Worm (Caenorhabditis elegans) whole organism, early embryonic: ENCODE measurements around the gene set-26.
"Not testable (repeated sequence)": the region's sequence is repeated elsewhere in the genome, so short reads cannot be mapped to it uniquely, and the experiment has no call there.

Experiments used
- F13C5.2 ChIP-seq: sonication (generic microtip); optimal IDR thresholded peaks from 2 replicates; lab custom pipeline; 2017; ENCODE audit warnings: mild to moderate bottlenecking, missing genetic modification characterization, inconsistent platforms, missing compliant biosample characterization
- aly-1 ChIP-seq: sonication (generic microtip); optimal IDR thresholded peaks from 2 replicates; lab custom pipeline; 2016; ENCODE audit warnings: missing genetic modification characterization, missing compliant biosample characterization
- ama-1 ChIP-seq: fragments of 150-350 bp; optimal IDR thresholded peaks from 2 replicates; lab custom pipeline; 2014
- ceh-13 ChIP-seq: fragments of 200-800 bp; sonication (Bioruptor generic); optimal IDR thresholded peaks from 2 replicates; lab custom pipeline; 2018; ENCODE audit warnings: mild to moderate bottlenecking, missing genetic modification characterization, missing compliant biosample characterization
- flt-1 ChIP-seq: fragments of 200-800 bp; sonication (Bioruptor generic); IDR thresholded peaks from 2 replicates; pipeline ENCODE4 v1.3.6; 2022; ENCODE audit warnings: missing genetic modification characterization, missing compliant biosample characterization
- hnd-1 ChIP-seq: sonication (generic microtip); optimal IDR thresholded peaks from 2 replicates; lab custom pipeline; 2016; ENCODE audit warnings: missing genetic modification characterization, missing compliant biosample characterization
- scrt-1 ChIP-seq: fragments of 200-800 bp; sonication (Bioruptor generic); IDR thresholded peaks from 2 replicates; pipeline ENCODE4 v1.3.6; 2022; ENCODE audit warnings: missing genetic modification characterization, missing compliant biosample characterization
- tbx-37 ChIP-seq: fragments of 200-800 bp; sonication (Bioruptor generic); conservative IDR thresholded peaks from 2 replicates; pipeline ENCODE4 v1.3.6; 2022; ENCODE audit warnings: missing genetic modification reagents, missing genetic modification characterization, missing compliant biosample characterization

DNA sequence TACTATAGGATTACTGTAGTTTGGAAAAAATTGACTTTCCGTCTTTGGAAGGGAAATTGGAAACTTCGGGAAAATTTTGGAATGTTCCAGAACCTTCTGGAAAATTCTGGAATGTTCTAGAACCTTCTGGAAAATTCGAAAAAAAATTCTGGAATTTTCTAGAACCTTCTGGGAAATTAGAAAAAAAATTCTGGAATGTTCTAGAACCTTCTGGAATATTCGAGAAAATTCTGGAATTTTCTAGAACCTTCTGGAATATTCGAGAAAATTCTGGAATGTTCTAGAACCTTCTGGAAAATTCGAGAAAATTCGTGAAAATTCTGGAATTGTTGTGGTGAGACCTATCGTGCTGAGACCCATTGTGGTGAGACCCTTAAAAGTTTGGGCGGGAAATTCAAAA is 40.6 kb downstream of the set-26 start:
- TF ChIP-seq ama-1 (lab: Kevin White, UChicago); ceh-13 (GFP tag; lab: Kevin White, UChicago); tbx-37; aly-1 (tag; lab: Kevin White, UChicago); hnd-1 (tag; lab: Kevin White, UChicago); F13C5.2; scrt-1 (GFP tag; lab: Robert Waterston, UW): not testable (repeated sequence)
- peak; percentile 42; the same call in 1 of the 2 replicates for TF ChIP-seq flt-1 (GFP tag; lab: Robert Waterston, UW)
